Fruit fly (Drosophila melanogaster): Measurements from ENCODE around the gene CG14292.
A peak's percentile ranks its signal among the peaks of the same experiment; 100 is the strongest.

Gene CG14292

dm6 chr3R:18913856-18914593, 8.6 kb upstream of the CG14292 start (continued):
- TF ChIP-seq Elba2 (GFP tag; optimal IDR thresholded peaks at IDR 0.05) = no peak
- TF ChIP-seq pzg (GFP tag; optimal IDR thresholded peaks at IDR 0.05) = no peak
- TF ChIP-seq CG18262 (tag; optimal IDR thresholded peaks at IDR 0.05) = peak; percentile 41
- no peak for TF ChIP-seq CG6813 (GFP tag; optimal IDR thresholded peaks at IDR 0.05)
- TF ChIP-seq CoRest (tag; optimal IDR thresholded peaks at IDR 0.05) = peak; percentile 17
- TF ChIP-seq CG12744 (GFP tag; optimal IDR thresholded peaks at IDR 0.05) = no peak
- no peak for TF ChIP-seq CG18599 (GFP tag; optimal IDR thresholded peaks at IDR 0.05)
- 0 out of 3 replicates have a peak, but pooled peaks have one; percentile 27 for TF ChIP-seq CG34422 (GFP tag; IDR thresholded peaks at IDR 0.05)
- TF ChIP-seq CG8290 (GFP tag; optimal IDR thresholded peaks at IDR 0.05) = no peak
- peak in 1 of 2 experiments; percentile 18 for TF ChIP-seq CG8290 (tag; optimal IDR thresholded peaks at IDR 0.05)
- peak; percentile 7 for TF ChIP-seq dmrt11E (tag; optimal IDR thresholded peaks at IDR 0.05)
- no peak for TF ChIP-seq D (optimal IDR thresholded peaks at IDR 0.05)
- TF ChIP-seq D (GFP tag; optimal IDR thresholded peaks at IDR 0.05) = no peak
- TF ChIP-seq Xbp1 (GFP tag; optimal IDR thresholded peaks at IDR 0.05) = peak; percentile 24
- peak; percentile 25 for TF ChIP-seq CG5180 (GFP tag; optimal IDR thresholded peaks at IDR 0.05)
- TF ChIP-seq Atf6 (GFP tag; IDR thresholded peaks at IDR 0.05) = no peak
- peak; percentile 20 for TF ChIP-seq CG10462 (GFP tag; optimal IDR thresholded peaks at IDR 0.05)
- TF ChIP-seq CG18011 (GFP tag; optimal IDR thresholded peaks at IDR 0.05) = no peak
- no peak for TF ChIP-seq grau (tag; optimal IDR thresholded peaks at IDR 0.05)
- TF ChIP-seq Fer3 (tag; optimal IDR thresholded peaks at IDR 0.05) = no peak
- peak; percentile 55 for TF ChIP-seq tio (GFP tag; optimal IDR thresholded peaks at IDR 0.05)
- TF ChIP-seq CG10366 (GFP tag; IDR thresholded peaks at IDR 0.05) = peak; percentile 23; the same call in 1 of the 2 replicates
- no peak for TF ChIP-seq seq (GFP tag; IDR thresholded peaks at IDR 0.05)

- TF ChIP-seq Dad (GFP tag; optimal IDR thresholded peaks at IDR 0.05) = no peak
- TF ChIP-seq gem (tag; optimal IDR thresholded peaks at IDR 0.05) = peak; percentile 1
- TF ChIP-seq row (GFP tag; IDR thresholded peaks at IDR 0.05) = peak; percentile 30; the same call in 2 of the 3 replicates
- TF ChIP-seq oc (tag; optimal IDR thresholded peaks at IDR 0.05) = peak; percentile 54
- no peak for TF ChIP-seq CoRest (tag; optimal IDR thresholded peaks at IDR 0.05)
- no peak for TF ChIP-seq pfk (GFP tag; optimal IDR thresholded peaks at IDR 0.05)
- no peak for TF ChIP-seq eve (GFP tag; optimal IDR thresholded peaks at IDR 0.05)
- 0 out of 3 replicates have a peak, but pooled peaks have one; percentile 30 for TF ChIP-seq z (GFP tag; IDR thresholded peaks at IDR 0.05)
- 0 out of 2 replicates have a peak, but pooled peaks have one; percentile 19 for TF ChIP-seq ara (GFP tag; IDR thresholded peaks at IDR 0.05)
- TF ChIP-seq kni (GFP tag; optimal IDR thresholded peaks at IDR 0.05) = peak; percentile 82
- TF ChIP-seq ham (GFP tag; IDR thresholded peaks at IDR 0.05) = no peak
- TF ChIP-seq Dek (tag; optimal IDR thresholded peaks at IDR 0.05) = no peak
- TF ChIP-seq Xrp1 (GFP tag; IDR thresholded peaks at IDR 0.05) = peak; percentile 49; the same call in 1 of the 2 replicates
- TF ChIP-seq sens (GFP tag) = peak; percentile 54
- TF ChIP-seq grau (tag; optimal IDR thresholded peaks at IDR 0.05) = peak; percentile 87
- TF ChIP-seq CG5953 (GFP tag; IDR thresholded peaks at IDR 0.05) = no peak
- peak in 1 of 2 experiments; percentile 54 for TF ChIP-seq Trl (optimal IDR thresholded peaks at IDR 0.05)
- TF ChIP-seq Trl (GFP tag; optimal IDR thresholded peaks at IDR 0.05) = no peak
- TF ChIP-seq prd (optimal IDR thresholded peaks at IDR 0.05) = no peak
- 0 out of 3 replicates have a peak, but pooled peaks have one; percentile 5 for TF ChIP-seq prd (GFP tag; IDR thresholded peaks at IDR 0.05)
- TF ChIP-seq zen (tag; optimal IDR thresholded peaks at IDR 0.05) = peak; percentile 21
These were observed 7.4 kb upstream of the CG14292 start, which contains the start of gene Sgsh for dm6 chr3R:18912782-18913331. Gene Sgsh (minus strand): TSS chr3R:18912922.
